Worm (Caenorhabditis elegans) whole organism, midembryonic: ENCODE results near the gene ZK945.8.

Experiments used
- T22C8.4 ChIP-seq: fragments of 200-800 bp; sonication (Bioruptor generic); IDR thresholded peaks from 2 replicates; pipeline ENCODE4 v1.3.6; 2022; ENCODE audit warnings: missing genetic modification characterization, missing compliant biosample characterization
- cog-1 ChIP-seq: sonication (generic microtip); optimal IDR thresholded peaks from 2 replicates; lab custom pipeline; 2016; ENCODE audit warnings: missing genetic modification characterization, missing compliant biosample characterization
- flt-1 ChIP-seq: fragments of 200-800 bp; sonication (Bioruptor generic); IDR thresholded peaks from 2 replicates; pipeline ENCODE4 v1.3.6; 2022; ENCODE audit warnings: missing genetic modification characterization, missing compliant biosample characterization
- klf-2 ChIP-seq: fragments of 200-800 bp; sonication (Bioruptor generic); conservative IDR thresholded peaks from 2 replicates; pipeline ENCODE4 v1.3.6; 2022; ENCODE audit warnings: missing genetic modification reagents, missing genetic modification characterization, missing compliant biosample characterization
- med-1 ChIP-seq: sonication (generic microtip); optimal IDR thresholded peaks from 2 replicates; lab custom pipeline; 2017; ENCODE audit warnings: missing genetic modification characterization, mild to moderate bottlenecking, missing compliant biosample characterization, antibody characterized with exemption, missing genetic modification reagents; ENCODE audit not compliant: insufficient read depth
- ref-1 ChIP-seq: fragments of 200-800 bp; sonication (Bioruptor generic); conservative IDR thresholded peaks from 2 replicates; pipeline ENCODE4 v1.3.6; 2022; ENCODE audit warnings: missing genetic modification reagents, missing genetic modification characterization, missing compliant biosample characterization
- tab-1 ChIP-seq: fragments of 200-800 bp; sonication (Bioruptor generic); IDR thresholded peaks from 2 replicates; pipeline ENCODE4 v1.3.6; 2022; ENCODE audit warnings: missing genetic modification characterization, missing compliant biosample characterization
- ztf-23 ChIP-seq: fragments of 200-800 bp; sonication (Bioruptor generic); IDR thresholded peaks from 2 replicates; pipeline ENCODE4 v1.3.6; 2022; ENCODE audit warnings: missing genetic modification reagents, missing genetic modification characterization, missing compliant biosample characterization
- ztf-29 ChIP-seq: fragments of 200-800 bp; sonication (Bioruptor generic); IDR thresholded peaks from 2 replicates; pipeline ENCODE4 v1.3.6; 2022; ENCODE audit warnings: missing genetic modification reagents, missing genetic modification characterization, missing compliant biosample characterization

Gene ZK945.8

DNA sequence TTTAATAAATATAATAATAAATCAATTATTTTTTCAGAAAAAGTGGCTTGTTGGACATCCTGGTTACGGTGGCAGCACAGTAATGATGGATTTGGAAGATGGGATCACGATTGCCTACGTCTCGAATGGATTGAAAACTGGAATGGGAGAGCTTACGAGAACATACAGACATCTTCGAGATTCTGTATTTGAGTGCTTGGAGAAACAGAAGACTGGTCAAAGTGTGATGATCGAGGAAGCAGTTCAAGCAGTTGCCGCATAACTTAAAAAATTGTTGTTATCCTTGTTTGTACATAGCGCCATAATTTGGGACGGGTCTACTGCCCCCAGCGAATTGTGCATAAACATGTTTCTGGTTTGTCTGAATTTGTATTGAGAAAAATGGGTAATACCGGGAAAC, 10.0 kb upstream of the ZK945.8 start:
- no peak for TF ChIP-seq ref-1 (GFP tag; lab: Robert Waterston, UW)
- no peak for TF ChIP-seq ztf-29
- no peak for TF ChIP-seq klf-2 (GFP tag; lab: Robert Waterston, UW)
- no peak for TF ChIP-seq cog-1 (tag; lab: Kevin White, UChicago)
- TF ChIP-seq tab-1 (GFP tag; lab: Robert Waterston, UW) = no peak
- TF ChIP-seq med-1 (GFP tag; lab: Kevin White, UChicago) = no peak
- no peak for TF ChIP-seq ztf-23 (GFP tag; lab: Robert Waterston, UW)
- no peak for TF ChIP-seq flt-1
- TF ChIP-seq T22C8.4 = no peak

DNA sequence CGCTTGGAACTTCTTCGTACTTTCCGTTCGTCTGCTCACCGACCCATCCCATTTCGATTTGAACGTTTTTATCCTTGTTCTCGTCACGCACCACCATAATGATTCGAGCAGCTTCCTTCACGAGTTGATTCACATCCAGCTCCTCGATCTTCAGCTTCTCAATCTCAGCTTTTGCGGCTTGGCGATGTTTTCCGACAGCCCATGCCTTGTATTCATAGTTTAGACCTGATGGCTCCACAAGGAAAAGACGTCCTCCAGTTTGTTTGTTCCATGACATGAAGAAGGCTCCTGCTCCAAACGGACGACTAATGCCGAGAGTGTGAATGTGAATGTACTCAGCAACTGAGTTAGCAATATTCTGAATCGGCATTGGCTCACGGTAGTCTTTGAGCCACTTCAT, 9.4 kb upstream of the ZK945.8 start:
- TF ChIP-seq med-1 (GFP tag; lab: Kevin White, UChicago) (no peak), tab-1 (GFP tag; lab: Robert Waterston, UW) (no peak), ztf-23 (GFP tag; lab: Robert Waterston, UW) (no peak)

DNA sequence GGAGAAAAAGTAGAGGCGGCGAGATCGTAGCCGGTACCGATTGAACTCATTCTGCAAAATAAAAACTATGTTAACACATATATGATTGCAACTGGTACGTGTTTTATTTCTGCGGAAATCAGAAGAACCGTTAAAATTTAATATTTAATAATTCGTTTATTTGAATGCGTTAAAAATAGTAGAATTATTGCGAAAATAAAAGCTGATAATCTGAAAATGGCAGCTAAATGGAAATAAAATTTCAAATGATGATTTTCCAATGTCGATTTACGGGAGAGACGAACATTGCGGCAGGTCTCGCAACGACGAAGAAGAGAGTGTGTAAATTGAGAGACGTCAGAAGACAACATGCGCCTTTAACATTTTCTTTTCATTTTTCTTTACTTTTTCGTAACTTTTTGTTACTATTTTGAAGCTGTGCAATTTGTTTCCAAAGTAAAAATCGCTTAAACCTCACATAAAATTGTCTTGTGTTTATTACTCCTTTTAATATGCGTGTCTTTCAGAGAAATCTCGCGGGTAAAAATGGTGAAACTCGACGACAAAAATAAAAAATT, 8.6 kb upstream of the ZK945.8 start, which contains the start of the genes pas-7 and puf-12:
Gene pas-7, minus strand, starts transcription at position 51 of the 557 bp plus-strand sequence.
Gene puf-12, plus strand, starts transcription at position 507 of the 557 bp plus-strand sequence.
- TF ChIP-seq ref-1 (GFP tag; lab: Robert Waterston, UW) = no peak
- TF ChIP-seq flt-1 = no peak
- TF ChIP-seq cog-1 (tag; lab: Kevin White, UChicago) = no peak

DNA sequence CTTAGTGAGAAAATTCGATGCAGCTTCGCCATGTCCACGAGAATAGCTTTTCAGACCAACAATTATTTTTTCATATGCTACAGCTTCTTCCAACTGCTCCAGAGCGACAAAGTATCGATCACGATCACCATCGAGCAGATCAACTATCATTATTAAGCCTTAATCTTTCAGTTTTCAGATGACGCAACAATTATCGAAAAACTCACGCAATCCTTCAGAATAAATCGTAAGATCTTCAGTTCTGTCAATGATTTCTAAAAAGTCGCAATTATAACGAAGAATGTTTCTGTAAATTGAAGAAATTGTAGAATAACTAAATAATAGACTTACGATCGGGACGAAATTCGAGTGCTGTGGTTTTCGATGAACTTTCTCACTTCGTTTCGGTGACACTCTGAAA, 5.2 kb upstream of the ZK945.8 start:
- TF ChIP-seq flt-1 = no peak

DNA sequence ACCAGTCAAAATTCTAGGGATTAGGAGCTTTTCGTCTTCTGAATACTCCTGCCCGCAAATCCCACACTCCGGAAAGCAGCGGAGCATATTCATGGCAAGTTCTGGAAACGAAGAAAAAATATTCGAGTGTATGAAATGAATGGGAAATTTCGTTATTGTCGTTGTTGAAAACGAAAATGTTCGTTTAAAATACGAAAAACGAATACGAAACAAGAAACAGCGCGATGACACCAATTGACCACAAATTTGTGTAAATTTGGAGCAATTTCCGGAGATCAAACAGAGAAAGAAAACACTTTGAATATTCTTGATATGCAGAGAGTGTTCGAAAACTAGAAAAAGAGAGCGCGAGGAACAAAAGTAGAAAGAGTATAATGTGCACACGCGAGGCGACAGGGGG, 2.8 kb upstream of the ZK945.8 start, which contains the start of gene ZK945.4:
Gene ZK945.4, minus strand, starts transcription at position 101 of the 400 bp plus-strand sequence.
- TF ChIP-seq med-1 (GFP tag; lab: Kevin White, UChicago) = no peak
- TF ChIP-seq ztf-23 (GFP tag; lab: Robert Waterston, UW) = no peak

DNA sequence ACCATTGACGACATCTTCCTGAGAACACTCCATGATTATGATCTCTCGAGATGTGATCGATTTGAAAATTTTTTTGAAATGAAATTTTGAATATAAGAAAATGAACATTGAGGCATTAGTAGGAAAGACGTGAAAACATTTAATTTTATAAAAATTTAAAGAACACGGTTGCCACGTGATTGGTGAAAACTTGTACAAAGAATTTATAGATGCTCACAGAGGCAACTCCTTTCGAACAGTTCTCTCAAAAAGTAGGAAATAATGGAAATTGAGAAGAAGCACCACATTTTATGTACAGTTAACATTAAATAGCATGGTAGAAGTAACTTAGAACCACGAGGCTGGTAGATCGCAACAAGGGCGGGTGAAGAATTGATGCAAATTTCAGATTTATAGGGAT, 1.6 kb upstream of the ZK945.8 start, which contains the start of gene ZK945.6:
Gene ZK945.6, minus strand, starts transcription at position 101 of the 400 bp plus-strand sequence.
- TF ChIP-seq med-1 (GFP tag; lab: Kevin White, UChicago) (no peak), cog-1 (tag; lab: Kevin White, UChicago) (no peak), ztf-23 (GFP tag; lab: Robert Waterston, UW) (no peak), flt-1 (no peak), tab-1 (GFP tag; lab: Robert Waterston, UW) (no peak), T22C8.4 (no peak), ztf-29 (no peak)

DNA sequence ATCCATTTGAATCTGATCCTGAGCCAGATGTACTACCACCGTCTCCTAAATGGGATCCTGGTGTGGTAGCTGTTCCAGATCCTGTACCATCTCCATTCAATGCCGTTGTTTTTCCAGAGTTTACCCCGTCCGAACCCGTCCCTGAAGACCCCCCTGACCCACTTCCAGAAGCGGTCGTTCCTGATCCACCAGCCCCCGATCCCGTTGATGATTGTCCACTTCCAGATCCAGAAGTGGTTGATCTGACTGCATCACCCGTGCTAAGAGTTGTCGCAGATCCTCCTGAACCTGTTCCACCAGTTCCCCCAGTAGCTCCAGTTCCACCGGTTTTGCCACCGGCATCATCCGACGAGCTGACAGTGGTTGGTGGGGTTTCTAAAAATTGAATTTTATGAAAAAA, 8.2 kb downstream of the ZK945.8 start:
- TF ChIP-seq flt-1 = no peak
- no peak for TF ChIP-seq cog-1 (tag; lab: Kevin White, UChicago)

DNA sequence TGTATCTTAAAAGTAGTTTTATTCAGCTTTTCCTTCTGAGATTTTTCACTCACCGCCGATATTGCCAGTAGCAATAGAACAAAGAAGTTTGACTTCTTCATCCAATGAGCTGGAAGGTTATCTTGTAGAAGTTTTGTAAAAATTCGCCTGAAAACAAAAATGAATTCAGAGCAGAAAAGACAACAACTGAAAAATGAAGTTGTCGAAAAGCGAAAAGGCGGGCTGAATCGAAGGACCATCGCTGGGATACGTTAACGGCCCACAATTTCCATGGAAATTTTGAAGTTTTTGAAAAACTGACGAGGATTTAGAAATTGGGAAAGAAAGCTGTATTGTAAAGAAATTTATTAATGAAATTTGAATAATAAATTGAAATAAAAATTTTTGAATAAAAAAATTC, 13.3 kb downstream of the ZK945.8 start, which contains the start of gene lov-1:
Gene lov-1, minus strand, starts transcription at position 101 of the 400 bp plus-strand sequence.
- TF ChIP-seq ref-1 (GFP tag; lab: Robert Waterston, UW) = no peak
- TF ChIP-seq ztf-29 = no peak
- no peak for TF ChIP-seq tab-1 (GFP tag; lab: Robert Waterston, UW)
- no peak for TF ChIP-seq med-1 (GFP tag; lab: Kevin White, UChicago)
- no peak for TF ChIP-seq ztf-23 (GFP tag; lab: Robert Waterston, UW)
- no peak for TF ChIP-seq klf-2 (GFP tag; lab: Robert Waterston, UW)
- no peak for TF ChIP-seq T22C8.4
- TF ChIP-seq flt-1 = no peak
- TF ChIP-seq cog-1 (tag; lab: Kevin White, UChicago) = no peak

DNA sequence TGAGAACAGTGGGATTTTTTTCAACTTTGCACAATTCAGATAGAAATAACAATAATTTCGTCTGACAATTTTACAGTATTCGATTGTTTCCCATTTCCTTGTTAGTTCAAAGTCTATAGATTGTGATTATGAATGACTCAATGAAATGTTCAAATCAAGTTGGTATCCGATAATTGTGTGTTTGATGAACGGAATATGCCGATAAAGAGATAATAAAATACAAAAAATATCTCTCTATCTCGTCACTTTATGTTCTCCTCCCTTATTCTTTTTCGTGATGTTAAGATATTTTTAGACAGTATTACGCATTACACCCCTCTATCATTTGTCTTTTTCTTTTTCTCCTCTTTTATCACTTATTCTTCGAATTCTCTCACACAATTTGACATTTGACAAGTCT, 14.0 kb downstream of the ZK945.8 start, which contains the start of gene F27E5.7:
Gene F27E5.7, plus strand, starts transcription at position 301 of the 400 bp plus-strand sequence.
- no peak for TF ChIP-seq ref-1 (GFP tag; lab: Robert Waterston, UW)
- TF ChIP-seq klf-2 (GFP tag; lab: Robert Waterston, UW) = no peak
- TF ChIP-seq cog-1 (tag; lab: Kevin White, UChicago) = no peak
- TF ChIP-seq tab-1 (GFP tag; lab: Robert Waterston, UW) = no peak
- TF ChIP-seq flt-1 = no peak
- TF ChIP-seq ztf-23 (GFP tag; lab: Robert Waterston, UW) = no peak
- TF ChIP-seq ztf-29 = no peak
- TF ChIP-seq med-1 (GFP tag; lab: Kevin White, UChicago) = no peak
- no peak for TF ChIP-seq T22C8.4

DNA sequence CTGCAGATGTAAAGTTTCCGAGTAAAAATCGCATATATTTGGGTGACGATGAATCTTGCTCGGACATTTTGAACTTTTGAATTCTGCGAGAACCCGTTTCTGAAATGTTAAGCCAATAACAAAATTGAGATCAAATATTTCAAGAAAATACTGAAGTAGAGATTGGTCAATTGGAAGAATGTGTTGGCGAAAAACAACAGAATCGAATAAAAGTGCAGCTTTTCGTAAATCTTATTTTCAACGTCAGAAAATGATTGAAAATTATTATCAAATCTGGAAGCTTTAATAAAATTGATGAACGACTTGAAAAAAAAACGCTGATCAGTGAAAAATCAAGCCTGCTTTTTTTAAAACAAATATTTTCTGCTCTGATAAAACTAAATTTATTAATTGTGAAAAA, 18.9 kb downstream of the ZK945.8 start, which contains the start of gene F27E5.8:
Gene F27E5.8, minus strand, starts transcription at position 101 of the 400 bp plus-strand sequence.
- TF ChIP-seq med-1 (GFP tag; lab: Kevin White, UChicago) (no peak), ztf-29 (no peak), ref-1 (GFP tag; lab: Robert Waterston, UW) (no peak)

DNA sequence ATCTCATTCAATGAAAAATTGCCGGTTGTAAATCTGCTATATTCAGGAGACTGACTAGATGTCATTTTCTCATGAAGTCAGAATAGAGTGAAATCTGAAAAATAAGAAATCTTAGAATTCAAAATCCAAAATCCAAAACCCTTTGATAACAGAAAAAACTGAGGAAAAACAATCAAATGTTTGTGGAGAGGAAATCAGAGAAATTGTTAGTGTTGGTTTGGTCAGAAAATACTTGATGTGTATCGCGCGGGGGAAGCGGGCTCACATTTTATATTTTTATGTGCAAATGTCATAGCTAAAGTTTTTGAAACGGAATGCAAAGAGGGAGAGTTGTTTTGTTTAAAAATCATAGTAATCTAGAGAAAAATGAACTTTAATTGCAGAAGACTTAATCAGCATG, 23.3 kb downstream of the ZK945.8 start, which contains the start of gene F27E5.5:
Gene F27E5.5, minus strand, starts transcription at position 101 of the 400 bp plus-strand sequence.
- TF ChIP-seq T22C8.4 (no peak), ztf-29 (no peak), tab-1 (GFP tag; lab: Robert Waterston, UW) (no peak), cog-1 (tag; lab: Kevin White, UChicago) (no peak), ref-1 (GFP tag; lab: Robert Waterston, UW) (no peak), med-1 (GFP tag; lab: Kevin White, UChicago) (no peak), flt-1 (no peak)
